Fruit fly (Drosophila melanogaster) whole organism, embryonic: ENCODE results near the gene Pex14.

Experiments used
- Bdp1 ChIP-seq: fragments of 200-800 bp; sonication (Bioruptor generic); optimal IDR thresholded peaks from 3 replicates; lab custom pipeline; 2016; ENCODE audit warnings: missing biosample characterization, missing genetic modification characterization
- CG14710 ChIP-seq: fragments of 200-800 bp; sonication (Bioruptor generic); optimal IDR thresholded peaks from 3 replicates; lab custom pipeline; 2019; ENCODE audit warnings: missing biosample characterization, mild to moderate bottlenecking, missing genetic modification characterization, moderate library complexity
- CG2120 ChIP-seq: fragments of 200-800 bp; sonication (Bioruptor generic); optimal IDR thresholded peaks from 3 replicates; lab custom pipeline; 2016; ENCODE audit warnings: missing biosample characterization, missing genetic modification characterization
- CG4730 ChIP-seq: fragments of 200-800 bp; sonication (Bioruptor generic); IDR thresholded peaks from 2 replicates; pipeline ENCODE4 v1.3.6; 2022; ENCODE audit warnings: missing biosample characterization, missing genetic modification characterization
- CG8478 ChIP-seq: fragments of >200 bp; optimal IDR thresholded peaks from 2 replicates; lab custom pipeline; 2018
- CoRest ChIP-seq: fragments of 200-800 bp; sonication (Bioruptor generic); optimal IDR thresholded peaks from 3 replicates; lab custom pipeline; 2018; ENCODE audit warnings: missing biosample characterization, mild to moderate bottlenecking, missing genetic modification characterization, moderate library complexity
- Stat92E ChIP-seq, 3 experiments: fragments of >200 bp in 2 of 3; fragments of 200-800 bp in 1 of 3; sonication (Bioruptor generic) in 1 of 3; optimal IDR thresholded peaks; 2 replicates each; lab custom pipeline; 2017 to 2019; ENCODE audit warnings: missing biosample characterization in 3 of 3, missing genetic modification characterization in 3 of 3, mild to moderate bottlenecking in 1 of 3, moderate library complexity in 1 of 3
- cas ChIP-seq: fragments of 200-800 bp; sonication (Bioruptor generic); IDR thresholded peaks from 2 replicates; pipeline ENCODE4 v1.3.6; 2022; ENCODE audit warnings: missing biosample characterization, missing genetic modification characterization
- inv ChIP-seq: fragments of 200-800 bp; sonication (Bioruptor generic); IDR thresholded peaks from 2 replicates; pipeline ENCODE4 v1.3.6; 2022; ENCODE audit warnings: missing biosample characterization, missing genetic modification characterization; ENCODE audit not compliant: partially characterized antibody

dm6 chr3L:20787835-20788380 is 9.3 kb downstream of the Pex14 start, which contains the start of gene CG11396:
- TF ChIP-seq Bdp1 (GFP tag; lab: Kevin White, UChicago) (no peak), CG14710 (tag; lab: Kevin White, UChicago) (peak; percentile 39), cas (GFP tag; lab: Robert Waterston, UW) (no peak), inv (peak; percentile 90), CoRest (no peak), CG4730 (GFP tag; lab: Robert Waterston, UW) (no peak), Stat92E (GFP tag; optimal IDR thresholded peaks at IDR 0.05; lab: Kevin White, UChicago) (no peak), CG8478 (lab: Kevin White, UChicago) (no peak), CG2120 (no peak)
